Worm (Caenorhabditis elegans) whole organism, L3 larva: Measurements from ENCODE around the gene Y97E10AR.1.

ENCODE experiments used
- aly-2 ChIP-seq: fragments of 150-350 bp; optimal IDR thresholded peaks from 2 replicates; lab custom pipeline; 2014; ENCODE audit warnings: missing biosample characterization, missing genetic modification characterization
- ceh-82 ChIP-seq: fragments of 150-350 bp; optimal IDR thresholded peaks from 2 replicates; lab custom pipeline; 2014; ENCODE audit warnings: missing biosample characterization, missing genetic modification characterization
- egl-27 ChIP-seq: sonication (generic microtip); optimal IDR thresholded peaks from 4 replicates; lab custom pipeline; 2017; ENCODE audit warnings: missing biosample characterization, missing genetic modification reagents, missing genetic modification characterization
- elt-1 ChIP-seq: fragments of 150-350 bp; optimal IDR thresholded peaks from 2 replicates; lab custom pipeline; 2014; ENCODE audit warnings: missing biosample characterization, missing genetic modification characterization
- jun-1 ChIP-seq: fragments of 150-350 bp; optimal IDR thresholded peaks from 2 replicates; lab custom pipeline; 2014; ENCODE audit warnings: missing biosample characterization, missing genetic modification reagents, missing genetic modification characterization
- nhr-76 ChIP-seq: fragments of 150-350 bp; sonication (generic microtip); optimal IDR thresholded peaks from 5 replicates; lab custom pipeline; 2014; ENCODE audit warnings: missing biosample characterization, missing genetic modification characterization
- ztf-11 ChIP-seq: fragments of 150-350 bp; optimal IDR thresholded peaks from 2 replicates; lab custom pipeline; 2014; ENCODE audit warnings: missing biosample characterization, missing genetic modification characterization

DNA sequence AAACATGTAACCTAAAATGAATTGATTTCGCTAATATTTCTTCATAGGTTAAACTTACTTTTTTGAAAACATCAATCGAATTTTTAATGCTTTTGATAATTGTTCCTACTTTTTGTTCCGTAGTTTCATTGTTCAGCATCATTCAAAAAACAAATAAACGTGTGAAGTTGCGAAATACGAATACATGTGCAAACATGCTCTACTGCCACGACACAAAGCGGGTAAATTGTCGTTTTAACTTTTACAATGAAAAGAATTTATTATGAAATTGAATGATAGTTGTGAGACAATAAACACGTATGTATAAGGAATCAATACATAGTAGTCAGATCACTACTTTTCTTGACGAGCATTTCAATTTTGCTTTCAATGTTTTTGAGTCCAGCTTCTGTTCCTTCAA, 46.1 kb upstream of the Y97E10AR.1 start, which contains the start of gene F26D11.12:
- no peak for TF ChIP-seq egl-27
- no peak for TF ChIP-seq aly-2 (tag; lab: Kevin White, UChicago)
- TF ChIP-seq elt-1 (tag; lab: Kevin White, UChicago), result no peak
- no peak for TF ChIP-seq ceh-82
- no peak for TF ChIP-seq ztf-11
- TF ChIP-seq jun-1 (tag; lab: Kevin White, UChicago), result no peak
- TF ChIP-seq nhr-76 (tag; lab: Kevin White, UChicago), result no peak
